Fruit fly (Drosophila melanogaster) whole organism, embryonic: Measurements from ENCODE around the gene CG7656.

ENCODE experiments used
- CG11695 ChIP-seq: fragments of 200-800 bp; sonication (Bioruptor generic); IDR thresholded peaks from 3 replicates; pipeline ENCODE4 v1.3.6; 2022; ENCODE audit warnings: missing biosample characterization, missing genetic modification characterization
- CG12391 ChIP-seq: fragments of 200-800 bp; sonication (Bioruptor generic); optimal IDR thresholded peaks from 3 replicates; lab custom pipeline; 2018; ENCODE audit warnings: missing biosample characterization, mild to moderate bottlenecking, missing genetic modification characterization, moderate library complexity
- CG12744 ChIP-seq: fragments of 200-800 bp; sonication (Bioruptor generic); optimal IDR thresholded peaks from 2 replicates; lab custom pipeline; 2016; ENCODE audit warnings: missing biosample characterization, missing genetic modification characterization
- CG15696 ChIP-seq: fragments of 200-800 bp; sonication (Bioruptor generic); optimal IDR thresholded peaks from 2 replicates; lab custom pipeline; 2019; ENCODE audit warnings: missing biosample characterization, mild to moderate bottlenecking, missing genetic modification characterization, moderate library complexity
- CG17186 ChIP-seq: fragments of 200-800 bp; sonication (Bioruptor generic); optimal IDR thresholded peaks from 3 replicates; lab custom pipeline; 2017; ENCODE audit warnings: missing biosample characterization, missing genetic modification reagents, missing genetic modification characterization
- CG2199 ChIP-seq: fragments of 200-800 bp; sonication (Bioruptor generic); IDR thresholded peaks from 3 replicates; pipeline ENCODE4 v1.3.6; 2022; ENCODE audit warnings: missing biosample characterization, missing genetic modification characterization
- CG2889 ChIP-seq: fragments of 200-800 bp; sonication (Bioruptor generic); IDR thresholded peaks from 3 replicates; pipeline ENCODE4 v1.3.6; 2022; ENCODE audit warnings: missing biosample characterization, missing genetic modification characterization
- CG3065 ChIP-seq: fragments of 200-800 bp; sonication (Bioruptor generic); optimal IDR thresholded peaks from 2 replicates; lab custom pipeline; 2016; ENCODE audit warnings: missing biosample characterization, missing genetic modification characterization
- CG32532 ChIP-seq: fragments of 200-800 bp; sonication (Bioruptor generic); IDR thresholded peaks from 2 replicates; pipeline ENCODE4 v1.3.6; 2022; ENCODE audit warnings: missing biosample characterization, missing genetic modification characterization
- CG32772 ChIP-seq: fragments of 200-800 bp; sonication (Bioruptor generic); IDR thresholded peaks from 2 replicates; pipeline ENCODE4 v1.3.6; 2022; ENCODE audit warnings: missing biosample characterization, missing genetic modification characterization
- CG42726 ChIP-seq: fragments of 200-800 bp; sonication (Bioruptor generic); IDR thresholded peaks from 2 replicates; pipeline ENCODE4 v1.3.6; 2022; ENCODE audit warnings: missing biosample characterization, missing genetic modification characterization; ENCODE audit not compliant: partially characterized antibody
- CG4730 ChIP-seq: fragments of 200-800 bp; sonication (Bioruptor generic); IDR thresholded peaks from 2 replicates; pipeline ENCODE4 v1.3.6; 2022; ENCODE audit warnings: missing biosample characterization, missing genetic modification characterization
- CG4820 ChIP-seq: fragments of 200-800 bp; sonication (Bioruptor generic); optimal IDR thresholded peaks from 3 replicates; lab custom pipeline; 2016; ENCODE audit warnings: missing biosample characterization, missing genetic modification characterization
- CG5245 ChIP-seq: fragments of 200-800 bp; sonication (Bioruptor generic); optimal IDR thresholded peaks from 3 replicates; lab custom pipeline; 2016; ENCODE audit warnings: missing biosample characterization, missing genetic modification characterization
- CG7745 ChIP-seq: fragments of 200-800 bp; sonication (Bioruptor generic); optimal IDR thresholded peaks from 2 replicates; lab custom pipeline; 2018; ENCODE audit warnings: missing biosample characterization, mild to moderate bottlenecking, missing genetic modification characterization, moderate library complexity
- CG8765 ChIP-seq: fragments of 200-800 bp; sonication (Bioruptor generic); IDR thresholded peaks from 2 replicates; pipeline ENCODE4 v1.3.6; 2022; ENCODE audit warnings: missing biosample characterization, missing genetic modification characterization
- CG8924 ChIP-seq: fragments of 200-800 bp; optimal IDR thresholded peaks from 3 replicates; lab custom pipeline; 2019; ENCODE audit warnings: missing biosample characterization, mild to moderate bottlenecking, missing genetic modification characterization, moderate library complexity
- D19B ChIP-seq: fragments of 200-800 bp; sonication (Bioruptor generic); optimal IDR thresholded peaks from 2 replicates; lab custom pipeline; 2017; ENCODE audit warnings: missing biosample characterization, mild to moderate bottlenecking, missing genetic modification characterization
- Dip2 ChIP-seq: fragments of 200-800 bp; sonication (Bioruptor generic); IDR thresholded peaks from 2 replicates; pipeline ENCODE4 v1.3.6; 2022; ENCODE audit warnings: missing biosample characterization, missing genetic modification characterization
- H15 ChIP-seq: fragments of 200-800 bp; sonication (Bioruptor generic); IDR thresholded peaks from 3 replicates; pipeline ENCODE4 v1.3.6; 2022; ENCODE audit warnings: missing biosample characterization, missing genetic modification characterization
- HHEX ChIP-seq: fragments of 200-800 bp; sonication (Bioruptor generic); optimal IDR thresholded peaks from 3 replicates; lab custom pipeline; 2017; ENCODE audit warnings: missing biosample characterization, mild to moderate bottlenecking, missing genetic modification characterization, missing genetic modification reagents
- Hr78 ChIP-seq, 2 experiments: fragments of 200-800 bp in 1 of 2; fragments of >200 bp in 1 of 2; sonication (Bioruptor generic) in 1 of 2; optimal IDR thresholded peaks; 2 replicates each; lab custom pipeline; 2017 to 2019; ENCODE audit warnings: missing biosample characterization in 2 of 2, missing genetic modification characterization in 2 of 2, mild to moderate bottlenecking in 1 of 2, moderate library complexity in 1 of 2
- NFAT ChIP-seq: fragments of 200-800 bp; sonication (Bioruptor generic); IDR thresholded peaks from 2 replicates; pipeline ENCODE4 v1.3.6; 2022; ENCODE audit warnings: missing biosample characterization, missing genetic modification characterization
- PHDP ChIP-seq: fragments of 200-800 bp; sonication (Bioruptor generic); optimal IDR thresholded peaks from 3 replicates; lab custom pipeline; 2018; ENCODE audit warnings: missing biosample characterization, mild to moderate bottlenecking, missing genetic modification characterization, moderate library complexity
- Ptx1 ChIP-seq: fragments of 200-800 bp; sonication (Bioruptor generic); IDR thresholded peaks from 2 replicates; pipeline ENCODE4 v1.3.6; 2022; ENCODE audit warnings: missing biosample characterization, missing genetic modification characterization
- Rfx ChIP-seq: fragments of 200-800 bp; sonication (Bioruptor generic); IDR thresholded peaks from 2 replicates; pipeline ENCODE4 v1.3.6; 2022; ENCODE audit warnings: missing biosample characterization, missing genetic modification characterization
- Six4 ChIP-seq: fragments of 200-800 bp; sonication (Bioruptor generic); optimal IDR thresholded peaks from 2 replicates; lab custom pipeline; 2016; ENCODE audit warnings: missing biosample characterization, missing genetic modification characterization
- Stat92E ChIP-seq, 3 experiments: fragments of >200 bp in 2 of 3; fragments of 200-800 bp in 1 of 3; sonication (Bioruptor generic) in 1 of 3; optimal IDR thresholded peaks; 2 replicates each; lab custom pipeline; 2017 to 2019; ENCODE audit warnings: missing biosample characterization in 3 of 3, missing genetic modification characterization in 3 of 3, mild to moderate bottlenecking in 1 of 3, moderate library complexity in 1 of 3
- TFAM ChIP-seq: fragments of 200-800 bp; sonication (Bioruptor generic); optimal IDR thresholded peaks from 2 replicates; lab custom pipeline; 2017; ENCODE audit warnings: missing biosample characterization, missing genetic modification characterization, inconsistent platforms
- ara ChIP-seq: fragments of 200-800 bp; sonication (Bioruptor generic); IDR thresholded peaks from 2 replicates; pipeline ENCODE4 v1.3.6; 2022; ENCODE audit warnings: missing biosample characterization, missing genetic modification characterization
- chn ChIP-seq: fragments of 200-800 bp; sonication (Bioruptor generic); optimal IDR thresholded peaks from 2 replicates; lab custom pipeline; 2016; ENCODE audit warnings: missing biosample characterization, missing genetic modification characterization
- dati ChIP-seq: fragments of 200-800 bp; sonication (Bioruptor generic); IDR thresholded peaks from 2 replicates; pipeline ENCODE4 v1.3.6; 2022; ENCODE audit warnings: missing biosample characterization, missing genetic modification characterization
- esg ChIP-seq: fragments of 200-800 bp; sonication (Bioruptor generic); conservative IDR thresholded peaks from 2 replicates; pipeline ENCODE4 v1.3.6; 2022; ENCODE audit warnings: missing biosample characterization, missing genetic modification characterization
- exex ChIP-seq: fragments of 200-800 bp; sonication (Bioruptor generic); optimal IDR thresholded peaks from 4 replicates; lab custom pipeline; 2018; ENCODE audit warnings: missing biosample characterization, mild to moderate bottlenecking, missing genetic modification characterization, moderate library complexity
- grau ChIP-seq: fragments of 200-800 bp; optimal IDR thresholded peaks from 3 replicates; lab custom pipeline; 2019; ENCODE audit warnings: missing biosample characterization, mild to moderate bottlenecking, missing genetic modification characterization, moderate library complexity
- gt ChIP-seq: fragments of 200-800 bp; sonication (Bioruptor generic); IDR thresholded peaks from 2 replicates; pipeline ENCODE4 v1.3.6; 2022; ENCODE audit warnings: missing biosample characterization, missing genetic modification characterization
- ind ChIP-seq: fragments of 200-800 bp; sonication (Bioruptor generic); optimal IDR thresholded peaks from 3 replicates; lab custom pipeline; 2016; ENCODE audit warnings: missing biosample characterization, missing genetic modification characterization
- ken ChIP-seq: fragments of 200-800 bp; sonication (Bioruptor generic); IDR thresholded peaks from 3 replicates; pipeline ENCODE4 v1.3.6; 2022; ENCODE audit warnings: missing biosample characterization, missing genetic modification characterization
- shn ChIP-seq: fragments of 200-800 bp; sonication (Bioruptor generic); optimal IDR thresholded peaks from 3 replicates; lab custom pipeline; 2016; ENCODE audit warnings: missing biosample characterization, missing genetic modification characterization
- stc ChIP-seq: fragments of 200-800 bp; sonication (Bioruptor generic); IDR thresholded peaks from 2 replicates; pipeline ENCODE4 v1.3.6; 2022; ENCODE audit warnings: missing biosample characterization, missing genetic modification characterization
- sug ChIP-seq: fragments of 200-800 bp; optimal IDR thresholded peaks from 2 replicates; lab custom pipeline; 2019; ENCODE audit warnings: missing biosample characterization, mild to moderate bottlenecking, missing genetic modification characterization, moderate library complexity
- unc-4 ChIP-seq: fragments of 200-800 bp; sonication (Bioruptor generic); IDR thresholded peaks from 2 replicates; pipeline ENCODE4 v1.3.6; 2022; ENCODE audit warnings: missing biosample characterization, missing genetic modification characterization; ENCODE audit not compliant: partially characterized antibody
- unpg ChIP-seq: fragments of 200-800 bp; sonication (Bioruptor generic); optimal IDR thresholded peaks from 3 replicates; lab custom pipeline; 2018; ENCODE audit warnings: missing biosample characterization, mild to moderate bottlenecking, missing genetic modification characterization, moderate library complexity
- vnd ChIP-seq: fragments of 200-800 bp; sonication (Bioruptor generic); IDR thresholded peaks from 3 replicates; pipeline ENCODE4 v1.3.6; 2022; ENCODE audit warnings: missing biosample characterization, missing genetic modification characterization; ENCODE audit not compliant: partially characterized antibody
- zf30C ChIP-seq: fragments of 200-800 bp; sonication (Bioruptor generic); optimal IDR thresholded peaks from 3 replicates; lab custom pipeline; 2018; ENCODE audit warnings: missing biosample characterization, mild to moderate bottlenecking, missing genetic modification characterization

The CG7656 gene

DNA sequence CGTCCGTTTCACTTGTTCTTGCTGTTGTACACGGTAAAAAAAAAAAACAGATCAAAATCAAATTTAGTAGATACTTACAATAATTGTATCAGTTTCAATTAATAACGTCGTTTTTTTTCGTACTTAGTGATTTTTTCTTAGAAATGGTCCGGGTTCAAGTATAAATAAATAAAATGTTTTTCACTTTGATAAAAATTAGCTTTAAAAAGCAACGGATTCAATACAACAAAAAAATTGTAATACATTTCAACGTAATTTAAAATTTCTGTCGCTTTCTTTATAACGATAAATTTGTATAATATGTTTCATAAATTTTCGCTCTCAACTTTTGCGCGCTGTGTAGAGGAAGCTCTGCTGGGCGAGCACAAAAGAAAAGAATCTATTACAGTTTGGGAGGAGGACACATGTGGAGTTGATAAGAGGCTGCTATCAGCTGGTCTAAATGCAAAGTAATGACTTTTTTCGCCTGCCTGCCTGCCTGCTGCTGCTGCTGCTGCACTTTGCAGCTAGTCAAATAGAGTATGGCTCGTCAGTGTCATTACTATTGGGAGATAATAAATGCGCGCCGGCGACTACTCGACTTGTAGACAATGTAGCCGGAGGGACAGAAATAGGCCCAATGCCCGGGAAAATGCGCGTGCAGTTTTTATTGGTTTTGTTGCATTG, 49.9 kb downstream of the CG7656 start (continued):
- TF ChIP-seq CG8765 (GFP tag; lab: Robert Waterston, UW) (no peak), Rfx (peak; percentile 59), TFAM (no peak), CG12391 (tag; lab: Kevin White, UChicago) (peak; percentile 81), stc (peak; percentile 62), CG32532 (GFP tag; lab: Robert Waterston, UW) (no peak; the same call in 1 of the 2 replicates), CG4820 (peak; percentile 63), CG11695 (GFP tag; lab: Robert Waterston, UW) (peak; percentile 73; the same call in 2 of the 3 replicates), D19B (GFP tag; lab: Kevin White, UChicago) (peak; percentile 4), ind (GFP tag; lab: Kevin White, UChicago) (peak; percentile 64), PHDP (tag; lab: Kevin White, UChicago) (peak; percentile 81), HHEX (peak; percentile 63), Six4 (peak; percentile 0), CG7745 (tag; lab: Kevin White, UChicago) (no peak), unpg (GFP tag; lab: Kevin White, UChicago) (peak; percentile 75), NFAT (no peak), CG3065 (GFP tag; lab: Kevin White, UChicago) (no peak), CG17186 (GFP tag; lab: Kevin White, UChicago) (no peak), esg (GFP tag; lab: Robert Waterston, UW) (peak; percentile 46), grau (tag; lab: Kevin White, UChicago) (peak; percentile 78), ara (GFP tag; lab: Robert Waterston, UW) (peak; percentile 42; the same call in 1 of the 2 replicates), CG12744 (no peak), CG2889 (no peak), H15 (GFP tag; lab: Robert Waterston, UW) (no peak), unc-4 (GFP tag; lab: Robert Waterston, UW) (no peak), shn (GFP tag; lab: Kevin White, UChicago) (peak; percentile 49), zf30C (GFP tag; lab: Kevin White, UChicago) (peak; percentile 44), gt (GFP tag; lab: Robert Waterston, UW) (no peak), Dip2 (GFP tag; lab: Robert Waterston, UW) (no peak), CG32772 (GFP tag; lab: Robert Waterston, UW) (no peak), CG4730 (GFP tag; lab: Robert Waterston, UW) (no peak), Ptx1 (peak; percentile 73), dati (GFP tag; lab: Robert Waterston, UW) (no peak), vnd (no peak), CG15696 (tag; lab: Kevin White, UChicago) (peak; percentile 46), CG42726 (no peak), exex (no peak)
- TF ChIP-seq, all 482 proteins: peak for 243

DNA sequence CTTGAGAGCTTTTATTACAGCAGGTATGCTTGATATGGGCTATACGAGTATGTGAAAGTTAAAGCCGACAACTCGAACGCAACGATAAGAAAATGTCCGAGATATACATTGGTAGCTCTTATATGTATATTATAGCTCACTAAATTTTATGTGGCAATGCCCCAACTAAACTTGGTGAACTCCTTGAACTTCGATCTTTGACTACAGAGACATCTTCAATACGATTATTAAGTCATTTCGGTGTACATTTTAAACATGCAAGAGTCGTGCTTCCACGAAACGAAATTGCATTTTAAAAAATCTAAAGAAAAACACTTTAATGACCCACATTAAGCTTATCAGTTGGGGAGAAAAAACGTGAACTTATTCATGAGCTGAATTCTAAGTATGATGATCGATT, 51.4 kb downstream of the CG7656 start:
- TF ChIP-seq chn (GFP tag; lab: Kevin White, UChicago), result no peak
- no peak for TF ChIP-seq Stat92E (GFP tag; optimal IDR thresholded peaks at IDR 0.05; lab: Kevin White, UChicago)
- TF ChIP-seq sug, result no peak
- TF ChIP-seq CG2199, result peak; percentile 70; the same call in 2 of the 3 replicates
- peak in 1 of 2 experiments; percentile 65 for TF ChIP-seq Hr78 (GFP tag; optimal IDR thresholded peaks at IDR 0.05; lab: Kevin White, UChicago)
- TF ChIP-seq exex, result peak; percentile 35
- TF ChIP-seq ken, result no peak
- no peak for TF ChIP-seq CG5245 (GFP tag; lab: Kevin White, UChicago)
- no peak for TF ChIP-seq CG8924
- TF ChIP-seq, all 482 proteins: peak for 3
